Worm (Caenorhabditis elegans): Measurements from ENCODE around the gene ZK546.5.

Gene ZK546.5

DNA sequence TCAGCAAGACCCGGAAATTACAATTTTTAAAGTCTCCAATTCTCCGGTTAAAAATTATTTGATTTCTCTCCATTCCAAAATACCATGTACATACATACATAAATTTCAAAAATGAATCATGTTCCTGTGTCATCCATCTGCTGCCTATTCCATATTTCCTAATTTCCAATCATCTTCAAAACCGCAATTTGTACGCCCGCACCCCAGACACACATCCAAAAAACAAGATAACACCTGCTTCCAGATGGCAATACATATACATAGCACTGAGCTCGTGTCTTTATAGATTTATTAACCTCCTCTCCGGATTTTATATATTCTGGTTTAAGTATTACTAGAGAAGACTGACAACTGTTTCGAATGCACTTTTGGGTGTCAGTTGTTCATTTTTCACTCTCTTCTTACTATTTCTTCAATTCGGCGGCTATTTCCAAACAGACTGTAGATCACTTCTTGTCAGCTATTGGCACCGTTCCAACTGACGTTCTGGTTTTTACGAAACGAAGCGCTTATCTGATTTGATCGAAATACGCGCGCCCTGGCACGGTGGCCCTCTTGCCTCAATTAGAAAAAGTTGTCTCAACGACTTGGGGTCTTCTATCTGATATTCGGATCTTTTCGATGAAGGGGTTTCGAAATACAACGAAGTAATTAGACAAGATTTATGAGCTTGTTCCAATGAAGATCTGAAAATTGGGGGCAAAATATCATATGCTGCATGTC is 46.2 kb downstream of the ZK546.5 start:
- TF ChIP-seq lin-29 (GFP tag; IDR thresholded peaks at IDR 0.05) (no peak), aha-1 (tag) (peak; percentile 40)

DNA sequence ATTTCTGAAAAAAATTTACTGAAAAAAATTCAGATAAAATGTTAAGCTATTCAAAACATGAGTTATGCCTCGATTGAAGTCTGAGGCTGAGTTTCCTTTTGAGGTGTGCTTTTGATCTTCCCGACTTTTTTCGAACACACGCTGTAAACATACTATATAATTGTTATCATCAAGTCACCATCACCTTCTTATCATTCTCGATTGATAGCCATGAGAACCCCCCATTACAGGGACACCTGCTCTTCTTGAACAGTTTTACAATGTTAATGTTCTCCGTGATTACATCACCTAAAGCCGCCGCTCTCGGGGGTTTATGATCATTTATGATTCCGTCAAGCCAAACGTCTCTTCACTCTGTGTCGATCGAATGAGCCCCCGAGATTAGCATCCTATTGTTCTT is 48.5 kb downstream of the ZK546.5 start:
- TF ChIP-seq R02D3.7 (tag; optimal IDR thresholded peaks at IDR 0.05) (no peak), daf-16 (GFP tag; optimal IDR thresholded peaks at IDR 0.05) (no peak), daf-16 (tag; optimal IDR thresholded peaks at IDR 0.05) (peak; percentile 45), nhr-111 (GFP tag; optimal IDR thresholded peaks at IDR 0.05) (no peak), pqm-1 (tag; optimal IDR thresholded peaks at IDR 0.05) (peak; percentile 15)

DNA sequence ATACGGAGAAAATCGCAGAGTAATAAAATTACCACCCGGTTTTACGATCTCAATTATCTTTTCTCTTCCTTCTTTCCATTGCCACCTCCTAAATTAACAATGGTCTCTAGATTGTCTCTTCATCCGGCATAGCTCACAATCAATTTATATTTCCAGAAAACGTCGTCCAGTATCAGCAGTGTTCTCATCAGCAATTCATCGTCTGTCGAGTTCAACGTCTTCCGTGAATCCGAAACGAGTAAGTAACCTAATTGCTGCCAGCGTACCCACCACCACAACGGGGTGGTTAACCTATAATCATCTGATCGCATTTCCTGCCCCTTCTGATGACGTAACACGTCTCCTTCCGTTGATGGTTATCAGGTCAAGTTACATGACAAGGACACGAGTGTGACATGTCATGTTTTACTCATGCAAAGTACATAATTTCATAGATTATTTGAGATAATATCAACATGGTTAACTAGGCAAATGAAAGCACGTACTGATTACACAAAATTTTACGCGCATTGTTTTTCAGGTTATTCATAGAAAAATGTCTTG is 50.4 kb downstream of the ZK546.5 start:
- TF ChIP-seq fkh-10 (GFP tag; optimal IDR thresholded peaks at IDR 0.05) (no peak), nhr-10 (tag; optimal IDR thresholded peaks at IDR 0.05) (no peak), lin-15B (tag; optimal IDR thresholded peaks at IDR 0.05) (no peak), duxl-1 (tag; optimal IDR thresholded peaks at IDR 0.05; ENCODE audit: poor library complexity) (no peak), aha-1 (tag) (no peak), lim-7 (GFP tag; IDR thresholded peaks at IDR 0.05) (no peak), hlh-30 (tag; optimal IDR thresholded peaks at IDR 0.05; ENCODE audit: insufficient read depth) (peak; percentile 63), dmd-6 (GFP tag; IDR thresholded peaks at IDR 0.05) (peak; percentile 29; the same call in 1 of the 2 replicates), ces-1 (GFP tag; optimal IDR thresholded peaks at IDR 0.05) (no peak), lin-39 (tag; optimal IDR thresholded peaks at IDR 0.05) (no peak), mxl-3 (GFP tag; optimal IDR thresholded peaks at IDR 0.05) (no peak), daf-8 (GFP tag; IDR thresholded peaks at IDR 0.05) (no peak), madf-9 (GFP tag; conservative IDR thresholded peaks at IDR 0.05) (no peak), zfp-3 (GFP tag; conservative IDR thresholded peaks at IDR 0.05) (no peak), unc-62 (GFP tag; optimal IDR thresholded peaks at IDR 0.05 in 1 of 2) (peak in 1 of 2 experiments; percentile 95), unc-62 (tag; optimal IDR thresholded peaks at IDR 0.05) (no peak)

DNA sequence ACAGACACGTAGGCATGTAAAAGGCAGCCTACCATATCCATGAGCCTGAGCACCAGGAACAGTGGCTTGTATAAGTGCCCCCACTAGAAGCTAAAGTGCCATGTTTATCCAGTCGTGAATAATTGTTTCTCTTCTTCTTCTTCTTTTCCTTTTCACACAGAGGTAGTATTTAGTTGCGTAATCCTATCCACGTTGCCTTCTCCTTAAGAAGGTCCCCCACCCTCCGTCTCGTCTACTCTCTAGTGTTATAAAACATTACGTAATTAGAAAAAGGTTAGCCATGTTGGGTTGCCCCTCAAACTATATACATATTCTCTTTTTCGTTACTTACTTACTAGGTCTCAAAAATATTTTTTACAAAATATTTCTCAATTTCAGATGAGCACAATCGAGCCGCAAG is 51.0 kb downstream of the ZK546.5 start:
- TF ChIP-seq Y105C5A.15 (GFP tag; IDR thresholded peaks at IDR 0.05) (no peak), nhr-42 (GFP tag; IDR thresholded peaks at IDR 0.05) (no peak)

DNA sequence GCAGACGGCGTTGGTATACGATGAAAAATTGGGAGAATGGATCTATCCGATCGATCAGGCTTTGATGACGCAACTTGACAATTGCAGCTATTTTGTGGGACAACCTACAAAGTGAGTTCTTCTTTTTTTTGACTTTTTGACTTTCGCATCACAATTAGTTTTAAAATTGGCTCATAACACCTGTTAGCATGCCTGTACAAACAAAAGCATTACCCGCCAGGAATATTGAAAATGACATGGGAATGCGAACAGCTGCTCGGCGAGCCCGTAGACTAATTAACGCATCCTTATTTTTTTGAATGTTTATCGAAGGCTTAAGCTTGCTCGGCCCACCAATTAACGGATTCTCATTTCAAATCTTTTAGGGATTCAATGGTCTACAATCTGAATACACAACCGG is 51.6 kb downstream of the ZK546.5 start:
- TF ChIP-seq F37D6.2 (tag; optimal IDR thresholded peaks at IDR 0.05) (no peak), nhr-42 (GFP tag; IDR thresholded peaks at IDR 0.05) (no peak), Y75B8A.6 (GFP tag; IDR thresholded peaks at IDR 0.05) (no peak), ceh-62 (tag; optimal IDR thresholded peaks at IDR 0.05) (no peak), mes-2 (tag; optimal IDR thresholded peaks at IDR 0.05; ENCODE audit: poor library complexity, severe bottlenecking) (no peak), arid-1 (GFP tag; conservative IDR thresholded peaks at IDR 0.05) (no peak), ztf-11 (tag; optimal IDR thresholded peaks at IDR 0.05) (no peak), hif-1 (tag; optimal IDR thresholded peaks at IDR 0.05) (no peak), dmd-6 (GFP tag; IDR thresholded peaks at IDR 0.05) (no peak), vab-7 (GFP tag; IDR thresholded peaks at IDR 0.05) (no peak), ceh-32 (tag; optimal IDR thresholded peaks at IDR 0.05; ENCODE audit: poor library complexity) (no peak), zfp-2 (tag; optimal IDR thresholded peaks at IDR 0.05) (no peak), Y5F2A.4 (GFP tag; optimal IDR thresholded peaks at IDR 0.05) (no peak), gei-8 (GFP tag; optimal IDR thresholded peaks at IDR 0.05) (no peak), lir-3 (tag; optimal IDR thresholded peaks at IDR 0.05) (no peak), php-3 (GFP tag; IDR thresholded peaks at IDR 0.05) (no peak), ZK546.5 (tag; optimal IDR thresholded peaks at IDR 0.05) (no peak), ceh-20 (GFP tag; IDR thresholded peaks at IDR 0.05) (no peak), daf-12 (tag; optimal IDR thresholded peaks at IDR 0.05) (no peak), mep-1 (tag; optimal IDR thresholded peaks at IDR 0.05) (no peak)

All from whole organism, L4 larva.